Fruit fly (Drosophila melanogaster): ENCODE data around the gene CG7333.
A peak's percentile ranks its signal among the peaks of the same experiment; 100 is the strongest.

The CG7333 gene

dm6 chr3R:19581829-19582228 lies 18.6 kb upstream of the CG7333 start:
- no peak for TF ChIP-seq CG11762 (GFP tag; optimal IDR thresholded peaks at IDR 0.05; ENCODE audit: insufficient read depth)
- TF ChIP-seq Ets21C (GFP tag; optimal IDR thresholded peaks at IDR 0.05): no peak
- TF ChIP-seq esn (GFP tag; optimal IDR thresholded peaks at IDR 0.05): no peak
- TF ChIP-seq CG9139 (GFP tag; optimal IDR thresholded peaks at IDR 0.05): peak; percentile 11
- TF ChIP-seq CG10631 (GFP tag; optimal IDR thresholded peaks at IDR 0.05): no peak
- TF ChIP-seq CG15336 (GFP tag; IDR thresholded peaks at IDR 0.05): peak; percentile 39; the same call in 1 of the 2 replicates
- no peak for TF ChIP-seq CG11294 (GFP tag; IDR thresholded peaks at IDR 0.05)
- TF ChIP-seq Lpt (GFP tag; optimal IDR thresholded peaks at IDR 0.05): no peak
- TF ChIP-seq Smox (GFP tag; optimal IDR thresholded peaks at IDR 0.05): no peak
- TF ChIP-seq CG6163 (GFP tag; IDR thresholded peaks at IDR 0.05): peak; percentile 33; the same call in 2 of the 3 replicates
- no peak for TF ChIP-seq CG6792 (GFP tag; optimal IDR thresholded peaks at IDR 0.05)
- peak; percentile 3 to 24 for TF ChIP-seq ss (GFP tag; optimal IDR thresholded peaks at IDR 0.05)
- peak; percentile 56; the same call in 2 of the 3 replicates for TF ChIP-seq CG8119 (GFP tag; IDR thresholded peaks at IDR 0.05)
- peak; percentile 23 for TF ChIP-seq Eip78C (GFP tag)
- no peak for TF ChIP-seq spab (GFP tag; optimal IDR thresholded peaks at IDR 0.05)
- no peak for TF ChIP-seq CG31627 (GFP tag; optimal IDR thresholded peaks at IDR 0.05)
- no peak for TF ChIP-seq CG1621 (tag; optimal IDR thresholded peaks at IDR 0.05)
- no peak for TF ChIP-seq CG7368 (GFP tag; optimal IDR thresholded peaks at IDR 0.05)
- TF ChIP-seq Hr38 (GFP tag; optimal IDR thresholded peaks at IDR 0.05): no peak
- peak; percentile 16; the same call in 1 of the 3 replicates for TF ChIP-seq eg (GFP tag; IDR thresholded peaks at IDR 0.05)
- TF ChIP-seq CG4318 (GFP tag; optimal IDR thresholded peaks at IDR 0.05): no peak
- peak; percentile 30 for TF ChIP-seq CG6808 (GFP tag; optimal IDR thresholded peaks at IDR 0.05)
- no peak for TF ChIP-seq Ets96B (tag; optimal IDR thresholded peaks at IDR 0.05)

DNA sequence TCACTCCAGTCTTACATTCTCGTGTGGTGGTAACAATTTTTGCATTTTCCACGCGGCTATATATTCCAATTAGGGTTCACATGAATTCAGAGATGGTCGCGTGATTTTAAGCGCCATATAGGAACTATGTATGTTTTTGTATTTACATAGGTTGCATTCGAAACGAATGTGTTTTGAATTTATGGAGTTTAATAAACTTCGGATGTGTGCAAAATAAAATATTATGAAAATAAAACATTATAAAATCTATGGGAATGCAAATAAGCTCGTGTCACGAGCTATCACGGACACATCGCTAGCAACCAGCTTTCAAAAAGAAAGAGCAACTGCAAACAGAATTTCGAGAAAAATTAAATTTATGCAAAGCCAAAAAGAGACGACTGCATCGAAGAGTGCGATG lies 17.1 kb upstream of the CG7333 start:
- TF ChIP-seq Hr4 (GFP tag; optimal IDR thresholded peaks at IDR 0.05): peak; percentile 8
- no peak for TF ChIP-seq Ets21C (GFP tag; optimal IDR thresholded peaks at IDR 0.05)
- no peak for TF ChIP-seq CG3032 (tag; optimal IDR thresholded peaks at IDR 0.05)
- TF ChIP-seq CG6854 (GFP tag; optimal IDR thresholded peaks at IDR 0.05): no peak
- TF ChIP-seq acj6 (GFP tag; optimal IDR thresholded peaks at IDR 0.05): no peak
- peak; percentile 13 for TF ChIP-seq CG32006 (GFP tag; optimal IDR thresholded peaks at IDR 0.05)
- TF ChIP-seq Blimp-1 (GFP tag; optimal IDR thresholded peaks at IDR 0.05): no peak
- TF ChIP-seq dsx (GFP tag; optimal IDR thresholded peaks at IDR 0.05; ENCODE audit: poor library complexity, severe bottlenecking): no peak
- peak in 1 of 2 experiments; percentile 8 for TF ChIP-seq ss (GFP tag; optimal IDR thresholded peaks at IDR 0.05)
- no peak for TF ChIP-seq Sox102F (GFP tag; optimal IDR thresholded peaks at IDR 0.05)
- 0 out of 3 replicates have a peak, but pooled peaks have one; percentile 20 for TF ChIP-seq CG6163 (GFP tag; IDR thresholded peaks at IDR 0.05)
- peak; percentile 29 for TF ChIP-seq esn (GFP tag; optimal IDR thresholded peaks at IDR 0.05)
- no peak for TF ChIP-seq lz (GFP tag; optimal IDR thresholded peaks at IDR 0.05)
- TF ChIP-seq CG15336 (GFP tag; IDR thresholded peaks at IDR 0.05): no peak
- no peak for TF ChIP-seq Ets96B (tag; optimal IDR thresholded peaks at IDR 0.05)
- peak; percentile 63 for TF ChIP-seq Eip78C (GFP tag)
- TF ChIP-seq Sox15 (GFP tag; optimal IDR thresholded peaks at IDR 0.05): no peak
- peak; percentile 10 for TF ChIP-seq CG10631 (GFP tag; optimal IDR thresholded peaks at IDR 0.05)
- TF ChIP-seq Hr38 (GFP tag; optimal IDR thresholded peaks at IDR 0.05): no peak
- no peak for TF ChIP-seq CG9139 (GFP tag; optimal IDR thresholded peaks at IDR 0.05)
- TF ChIP-seq dac (GFP tag; optimal IDR thresholded peaks at IDR 0.05): no peak
- TF ChIP-seq Gug (GFP tag; IDR thresholded peaks at IDR 0.05): no peak
- no peak for TF ChIP-seq CG4318 (GFP tag; optimal IDR thresholded peaks at IDR 0.05)
- TF ChIP-seq fkh (GFP tag; optimal IDR thresholded peaks at IDR 0.05): peak; percentile 12
- TF ChIP-seq svp (GFP tag): peak; percentile 65
- no peak for TF ChIP-seq Smox (GFP tag; optimal IDR thresholded peaks at IDR 0.05)
- TF ChIP-seq salr (GFP tag; optimal IDR thresholded peaks at IDR 0.05): no peak
- TF ChIP-seq fd59A (GFP tag; optimal IDR thresholded peaks at IDR 0.05): no peak
- no peak for TF ChIP-seq OdsH (GFP tag; optimal IDR thresholded peaks at IDR 0.05)
- no peak for TF ChIP-seq Met (GFP tag; optimal IDR thresholded peaks at IDR 0.05)
